Worm (Caenorhabditis elegans): ENCODE data around the gene cyp-37A1.

Gene cyp-37A1

ce11 chrII:14016865-14017264, at the start of gene cyp-37A1:
Gene cyp-37A1 (minus strand): TSS chrII:14016965.
- TF ChIP-seq daf-16 (GFP tag; optimal IDR thresholded peaks at IDR 0.05) (no peak), daf-16 (tag; optimal IDR thresholded peaks at IDR 0.05) (peak; percentile 18), Y48G9A.11 (GFP tag; IDR thresholded peaks at IDR 0.05) (no peak), nhr-28 (tag; optimal IDR thresholded peaks at IDR 0.05) (no peak), ceh-62 (tag; optimal IDR thresholded peaks at IDR 0.05) (no peak), daf-12 (tag; optimal IDR thresholded peaks at IDR 0.05) (no peak), lin-15B (tag; optimal IDR thresholded peaks at IDR 0.05) (no peak), dve-1 (tag; optimal IDR thresholded peaks at IDR 0.05; ENCODE audit: insufficient read depth) (peak; percentile 13), vab-7 (GFP tag; IDR thresholded peaks at IDR 0.05) (no peak), rbr-2 (tag; optimal IDR thresholded peaks at IDR 0.05) (no peak), lin-13 (GFP tag; optimal IDR thresholded peaks at IDR 0.05) (no peak), ZK546.5 (tag; optimal IDR thresholded peaks at IDR 0.05) (no peak), spr-1 (tag; optimal IDR thresholded peaks at IDR 0.05) (no peak), arid-1 (GFP tag; conservative IDR thresholded peaks at IDR 0.05) (no peak)

DNA sequence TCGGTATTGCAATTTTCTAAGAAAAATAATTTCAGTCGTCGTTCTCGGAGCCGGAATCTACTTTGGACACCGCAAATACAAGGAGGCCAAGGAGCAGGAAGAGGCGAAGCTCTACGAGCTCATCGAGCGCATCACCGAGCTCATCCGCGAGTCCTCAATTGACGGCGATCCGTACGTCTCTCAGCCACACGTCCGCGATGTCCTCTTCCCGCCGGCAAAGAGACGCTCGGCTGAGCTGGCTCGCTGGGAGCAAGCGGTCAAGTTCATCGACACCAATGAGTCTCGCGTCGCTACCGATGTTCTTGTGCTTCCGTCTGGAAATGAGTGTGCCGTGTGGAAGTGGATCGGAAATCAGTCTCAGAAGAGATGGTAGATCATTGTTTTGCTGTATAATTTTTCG, 48.7 kb upstream of the cyp-37A1 start:
- peak; percentile 90 for TF ChIP-seq set-16 (GFP tag; IDR thresholded peaks at IDR 0.05)
- no peak for TF ChIP-seq zip-2 (tag; optimal IDR thresholded peaks at IDR 0.05)
- no peak for TF ChIP-seq ceh-82 (tag; optimal IDR thresholded peaks at IDR 0.05)
- no peak for TF ChIP-seq lir-3 (tag; optimal IDR thresholded peaks at IDR 0.05)
- no peak for TF ChIP-seq ZK546.5 (tag; optimal IDR thresholded peaks at IDR 0.05)

- TF ChIP-seq ceh-82 (tag; optimal IDR thresholded peaks at IDR 0.05) (no peak), mdl-1 (tag; optimal IDR thresholded peaks at IDR 0.05) (no peak), nhr-28 (tag; optimal IDR thresholded peaks at IDR 0.05) (no peak), unc-130 (GFP tag; optimal IDR thresholded peaks at IDR 0.05) (no peak), daf-16 (GFP tag; optimal IDR thresholded peaks at IDR 0.05) (no peak), daf-16 (tag; optimal IDR thresholded peaks at IDR 0.05) (no peak), nhr-102 (tag; optimal IDR thresholded peaks at IDR 0.05) (no peak), ama-1 (optimal IDR thresholded peaks at IDR 0.05) (no peak), jun-1 (tag; optimal IDR thresholded peaks at IDR 0.05) (no peak), egl-27 (tag; optimal IDR thresholded peaks at IDR 0.05) (no peak), T26A8.4 (GFP tag; IDR thresholded peaks at IDR 0.05) (no peak), dpl-1 (GFP tag; optimal IDR thresholded peaks at IDR 0.05) (no peak), nhr-76 (tag; optimal IDR thresholded peaks at IDR 0.05) (no peak), fkh-10 (GFP tag; optimal IDR thresholded peaks at IDR 0.05) (no peak), R02D3.7 (tag; optimal IDR thresholded peaks at IDR 0.05) (no peak), dmd-9 (GFP tag; IDR thresholded peaks at IDR 0.05) (no peak), F44E2.7 (GFP tag; IDR thresholded peaks at IDR 0.05) (no peak), spr-3 (GFP tag; optimal IDR thresholded peaks at IDR 0.05) (no peak), daf-8 (GFP tag; IDR thresholded peaks at IDR 0.05) (no peak)
Observed at ce11 chrII:14064051-14064450, 47.3 kb upstream of the cyp-37A1 start.

DNA sequence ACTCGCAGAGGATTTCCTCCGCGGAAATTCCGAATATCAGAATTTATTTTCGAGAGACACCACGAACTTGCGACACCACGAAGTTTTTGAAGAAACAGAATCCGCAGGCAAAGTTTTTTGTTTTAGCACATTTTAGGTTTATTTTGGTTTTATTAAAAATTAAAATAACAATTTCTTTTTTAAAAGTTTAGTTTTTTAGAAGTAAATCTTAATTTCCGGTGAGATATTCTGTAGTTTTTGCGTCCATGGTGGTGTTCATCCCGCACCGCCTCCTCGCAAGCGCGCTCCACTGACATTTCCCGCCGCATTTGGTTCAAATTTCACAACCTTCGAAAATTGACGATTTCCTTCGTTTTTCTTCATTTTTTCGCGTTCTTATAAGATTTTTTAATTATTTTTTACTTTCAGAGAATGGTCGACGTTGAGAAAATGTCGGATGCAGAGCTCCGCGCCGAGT, 46.3 kb upstream of the cyp-37A1 start, which contains the start of gene lem-2:
Gene lem-2 (plus strand): TSS at position 407 of the 457 bp plus-strand sequence.
- no peak for TF ChIP-seq dmd-9 (GFP tag; IDR thresholded peaks at IDR 0.05)
- TF ChIP-seq spr-3 (GFP tag; optimal IDR thresholded peaks at IDR 0.05) = no peak
- peak; percentile 84 for TF ChIP-seq nhr-77 (tag; optimal IDR thresholded peaks at IDR 0.05)
- no peak for TF ChIP-seq skn-1 (tag; optimal IDR thresholded peaks at IDR 0.05)
- peak; percentile 45 for TF ChIP-seq nhr-28 (tag; optimal IDR thresholded peaks at IDR 0.05)
- TF ChIP-seq attf-4 (tag; optimal IDR thresholded peaks at IDR 0.05) = no peak
- TF ChIP-seq Y105C5A.15 (GFP tag; IDR thresholded peaks at IDR 0.05) = no peak
- TF ChIP-seq vab-7 (GFP tag; IDR thresholded peaks at IDR 0.05) = peak; percentile 77
- TF ChIP-seq hlh-30 (tag; optimal IDR thresholded peaks at IDR 0.05; ENCODE audit: insufficient read depth) = peak; percentile 47
- no peak for TF ChIP-seq ztf-7 (tag; optimal IDR thresholded peaks at IDR 0.05)
- peak; percentile 89 for TF ChIP-seq dpl-1 (GFP tag; optimal IDR thresholded peaks at IDR 0.05)
- TF ChIP-seq mep-1 (tag; optimal IDR thresholded peaks at IDR 0.05) = peak; percentile 73
- no peak for TF ChIP-seq mxl-2 (GFP tag; conservative IDR thresholded peaks at IDR 0.05)
- peak; percentile 73 for TF ChIP-seq rbr-2 (tag; optimal IDR thresholded peaks at IDR 0.05)
- peak; percentile 22 for TF ChIP-seq nhr-6 (tag; optimal IDR thresholded peaks at IDR 0.05)
- peak in 1 of 2 experiments; percentile 59 for TF ChIP-seq unc-62 (GFP tag; optimal IDR thresholded peaks at IDR 0.05 in 1 of 2)
- no peak for TF ChIP-seq unc-62 (tag; optimal IDR thresholded peaks at IDR 0.05)
- TF ChIP-seq hlh-11 (tag; optimal IDR thresholded peaks at IDR 0.05) = peak; percentile 36
- TF ChIP-seq fos-1 (tag; optimal IDR thresholded peaks at IDR 0.05) = no peak
- TF ChIP-seq nhr-25 (tag; optimal IDR thresholded peaks at IDR 0.05; ENCODE audit: borderline replicate concordance, insufficient read depth) = peak; percentile 1
- no peak for TF ChIP-seq T20F7.1 (GFP tag; optimal IDR thresholded peaks at IDR 0.05)
- TF ChIP-seq ZK337.2 (GFP tag; IDR thresholded peaks at IDR 0.05) = peak; percentile 70
